Fruit fly (Drosophila melanogaster): Measurements from ENCODE around the gene alpha-Spec.

The alpha-Spec gene

dm6 chr3L:1745432-1745831 is 49.7 kb downstream of the alpha-Spec start:
- TF ChIP-seq Hr96 (GFP tag; optimal IDR thresholded peaks at IDR 0.05) (no peak), Clk (GFP tag; optimal IDR thresholded peaks at IDR 0.05) (no peak), CG12768 (GFP tag; optimal IDR thresholded peaks at IDR 0.05) (no peak), cic (GFP tag; optimal IDR thresholded peaks at IDR 0.05) (peak; percentile 22)

- TF ChIP-seq kay (GFP tag; ENCODE audit: borderline replicate concordance) (peak; percentile 50), Clk (GFP tag; optimal IDR thresholded peaks at IDR 0.05) (no peak), CG5204 (GFP tag; optimal IDR thresholded peaks at IDR 0.05) (no peak), cic (GFP tag; optimal IDR thresholded peaks at IDR 0.05) (peak; percentile 64), CG7045 (GFP tag; optimal IDR thresholded peaks at IDR 0.05) (peak; percentile 3)
These were observed 52.5 kb downstream of the alpha-Spec start for dm6 chr3L:1742552-1743097.

- TF ChIP-seq CG7101 (tag; optimal IDR thresholded peaks at IDR 0.05) = no peak
- no peak for TF ChIP-seq bab1 (GFP tag; optimal IDR thresholded peaks at IDR 0.05)
- TF ChIP-seq CG12768 (GFP tag; optimal IDR thresholded peaks at IDR 0.05) = peak; percentile 27
- TF ChIP-seq CG5204 (GFP tag; optimal IDR thresholded peaks at IDR 0.05) = peak; percentile 2
- no peak for TF ChIP-seq kay (GFP tag; ENCODE audit: borderline replicate concordance)
- peak; percentile 1 for TF ChIP-seq pad (GFP tag; optimal IDR thresholded peaks at IDR 0.05)
- TF ChIP-seq Hr96 (GFP tag; optimal IDR thresholded peaks at IDR 0.05) = no peak
- TF ChIP-seq CG1620 (GFP tag; optimal IDR thresholded peaks at IDR 0.05) = no peak
- TF ChIP-seq cic (GFP tag; optimal IDR thresholded peaks at IDR 0.05) = peak; percentile 66
- peak; percentile 23 for TF ChIP-seq Mnt (GFP tag; optimal IDR thresholded peaks at IDR 0.05)
- TF ChIP-seq tj (GFP tag; optimal IDR thresholded peaks at IDR 0.05) = peak; percentile 12
These were observed 53.2 kb downstream of the alpha-Spec start for dm6 chr3L:1741655-1742551.

dm6 chr3L:1741107-1741506 is 54.0 kb downstream of the alpha-Spec start:
- TF ChIP-seq pad (GFP tag; optimal IDR thresholded peaks at IDR 0.05) (no peak), Crg-1 (GFP tag; optimal IDR thresholded peaks at IDR 0.05) (no peak), CG5204 (GFP tag; optimal IDR thresholded peaks at IDR 0.05) (peak; percentile 12), CG14711 (tag; optimal IDR thresholded peaks at IDR 0.05) (no peak), cnc (optimal IDR thresholded peaks at IDR 0.05) (no peak), toe (GFP tag; optimal IDR thresholded peaks at IDR 0.05) (peak; percentile 8)

- peak; percentile 33 for TF ChIP-seq tj (GFP tag; optimal IDR thresholded peaks at IDR 0.05)
- no peak for TF ChIP-seq ovo (GFP tag; optimal IDR thresholded peaks at IDR 0.05)
- TF ChIP-seq CG5204 (GFP tag; optimal IDR thresholded peaks at IDR 0.05) = peak; percentile 15
- TF ChIP-seq CG33017 (tag; optimal IDR thresholded peaks at IDR 0.05) = peak; percentile 44
- peak; percentile 25 for TF ChIP-seq Crg-1 (GFP tag; optimal IDR thresholded peaks at IDR 0.05)
- TF ChIP-seq CG1620 (GFP tag; optimal IDR thresholded peaks at IDR 0.05) = no peak
- peak; percentile 16 for TF ChIP-seq bab1 (GFP tag; optimal IDR thresholded peaks at IDR 0.05)
- TF ChIP-seq Hr96 (GFP tag; optimal IDR thresholded peaks at IDR 0.05) = peak; percentile 7
These were observed 54.8 kb downstream of the alpha-Spec start for dm6 chr3L:1740129-1740975.

dm6 chr3L:1739522-1740128 is 55.5 kb downstream of the alpha-Spec start:
- TF ChIP-seq Mnt (GFP tag; optimal IDR thresholded peaks at IDR 0.05) = no peak
- TF ChIP-seq cic (GFP tag; optimal IDR thresholded peaks at IDR 0.05) = peak; percentile 47
- peak; percentile 90 for TF ChIP-seq tj (GFP tag; optimal IDR thresholded peaks at IDR 0.05)
- peak; percentile 43 for TF ChIP-seq CG12768 (GFP tag; optimal IDR thresholded peaks at IDR 0.05)

Measured in whole organism, adult.